Worm (Caenorhabditis elegans) whole organism, early embryonic: ENCODE data around the gene irg-6.

Experiments
- ceh-36 ChIP-seq: sonication (generic microtip); optimal IDR thresholded peaks from 2 replicates; lab custom pipeline; 2016; ENCODE audit warnings: missing genetic modification characterization, inconsistent platforms, missing compliant biosample characterization
- sea-1 ChIP-seq: fragments of 200-800 bp; sonication (Bioruptor generic); conservative IDR thresholded peaks from 2 replicates; pipeline ENCODE4 v1.3.6; 2022; ENCODE audit warnings: missing genetic modification characterization, missing compliant biosample characterization

DNA sequence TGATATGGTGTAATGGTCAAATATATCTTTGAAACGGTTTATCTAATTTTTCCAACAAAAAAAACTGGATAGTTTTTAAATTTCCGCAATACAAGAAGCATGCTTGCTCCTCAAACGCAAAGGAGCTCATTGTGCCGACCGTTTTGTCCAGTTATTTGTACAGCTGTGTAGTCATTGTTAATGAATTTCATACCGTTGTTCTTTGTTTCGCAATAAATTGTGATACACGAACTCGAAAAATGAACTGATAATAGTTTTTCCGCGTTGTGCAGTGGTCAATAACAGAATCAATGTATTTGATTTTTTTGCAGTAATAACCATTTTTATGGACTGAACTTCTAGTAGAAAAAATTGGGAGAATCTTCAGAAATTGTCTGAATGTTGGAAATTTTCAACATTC lies 15.9 kb downstream of the irg-6 start:
- TF ChIP-seq ceh-36 (tag; lab: Kevin White, UChicago) (no peak), sea-1 (GFP tag; lab: Robert Waterston, UW) (no peak)
